Worm (Caenorhabditis elegans): ENCODE results near the gene frpr-18.

- TF ChIP-seq nhr-237 (tag; optimal IDR thresholded peaks at IDR 0.05) (no peak), ham-2 (GFP tag; optimal IDR thresholded peaks at IDR 0.05) (no peak), nhr-28 (tag; optimal IDR thresholded peaks at IDR 0.05) (no peak), lsy-2 (tag; optimal IDR thresholded peaks at IDR 0.05) (no peak), drap-1 (GFP tag; optimal IDR thresholded peaks at IDR 0.05) (no peak), blmp-1 (tag; optimal IDR thresholded peaks at IDR 0.05) (no peak), sptf-1 (tag; optimal IDR thresholded peaks at IDR 0.05) (no peak)
Measured at ce11 chrV:6830075-6830474, 40.0 kb upstream of the frpr-18 start.
